Fruit fly (Drosophila melanogaster) whole organism, pupa: Measurements from ENCODE around the gene Rai1.

ENCODE experiments used
- CG17806 ChIP-seq: fragments of 200-800 bp; sonication (Bioruptor generic); optimal IDR thresholded peaks from 2 replicates; lab custom pipeline; 2018; ENCODE audit warnings: missing biosample characterization, mild to moderate bottlenecking, missing genetic modification characterization, moderate library complexity
- CG8159 ChIP-seq: fragments of 200-800 bp; sonication (Bioruptor generic); optimal IDR thresholded peaks from 3 replicates; lab custom pipeline; 2018; ENCODE audit warnings: missing biosample characterization, mild to moderate bottlenecking, missing genetic modification characterization, moderate library complexity

dm6 chrX:16760542-16760941 is 42.6 kb downstream of the Rai1 start:
- TF ChIP-seq CG8159 (tag; lab: Kevin White, UChicago) = peak; percentile 18
- TF ChIP-seq CG17806 (tag; lab: Kevin White, UChicago) = no peak
